Fruit fly (Drosophila melanogaster): ENCODE measurements around the gene Tsf2.

Tsf2 gene

dm6 chr3L:12495312-12495725 is 38.2 kb downstream of the Tsf2 start:
- TF ChIP-seq psq (GFP tag; optimal IDR thresholded peaks at IDR 0.05), result peak; percentile 81
- no peak for TF ChIP-seq Vsx2 (GFP tag; optimal IDR thresholded peaks at IDR 0.05; ENCODE audit: partially characterized antibody)
- TF ChIP-seq fru (GFP tag; optimal IDR thresholded peaks at IDR 0.05), result peak; percentile 88
- TF ChIP-seq HLH106 (tag; optimal IDR thresholded peaks at IDR 0.05), result peak; percentile 90
- TF ChIP-seq CG9705 (GFP tag; optimal IDR thresholded peaks at IDR 0.05), result peak; percentile 81
- TF ChIP-seq Dif (GFP tag; optimal IDR thresholded peaks at IDR 0.05; ENCODE audit: partially characterized antibody), result no peak
- TF ChIP-seq Sp1 (GFP tag; optimal IDR thresholded peaks at IDR 0.05), result peak; percentile 91
- TF ChIP-seq Mio (GFP tag; optimal IDR thresholded peaks at IDR 0.05), result peak; percentile 12
- TF ChIP-seq sage (GFP tag; optimal IDR thresholded peaks at IDR 0.05), result peak; percentile 70
- TF ChIP-seq ey (GFP tag; optimal IDR thresholded peaks at IDR 0.05), result peak; percentile 87
- TF ChIP-seq dsf (GFP tag; optimal IDR thresholded peaks at IDR 0.05; ENCODE audit: borderline replicate concordance), result peak; percentile 18
- peak; percentile 88 for TF ChIP-seq h (GFP tag; optimal IDR thresholded peaks at IDR 0.05)
- TF ChIP-seq brk (GFP tag; optimal IDR thresholded peaks at IDR 0.05), result no peak
- no peak for TF ChIP-seq Rel (GFP tag; optimal IDR thresholded peaks at IDR 0.05)
- TF ChIP-seq Rel (tag; optimal IDR thresholded peaks at IDR 0.05), result peak; percentile 49
- TF ChIP-seq sv (GFP tag; optimal IDR thresholded peaks at IDR 0.05), result no peak
- peak; percentile 86 for TF ChIP-seq dmrt93B (GFP tag; optimal IDR thresholded peaks at IDR 0.05)
- TF ChIP-seq pan (optimal IDR thresholded peaks at IDR 0.05), result no peak
- peak; percentile 86 for TF ChIP-seq OdsH (GFP tag; optimal IDR thresholded peaks at IDR 0.05)
- TF ChIP-seq CG32264 (GFP tag; optimal IDR thresholded peaks at IDR 0.05), result peak; percentile 57
- TF ChIP-seq Jra (GFP tag; optimal IDR thresholded peaks at IDR 0.05), result peak; percentile 3
- no peak for TF ChIP-seq Hr83 (GFP tag; optimal IDR thresholded peaks at IDR 0.05; ENCODE audit: poor library complexity, severe bottlenecking)
- peak; percentile 83 for TF ChIP-seq woc (GFP tag; optimal IDR thresholded peaks at IDR 0.05)
- TF ChIP-seq Hnf4 (GFP tag; optimal IDR thresholded peaks at IDR 0.05), result peak; percentile 69
- TF ChIP-seq br (GFP tag; optimal IDR thresholded peaks at IDR 0.05), result peak; percentile 82
- TF ChIP-seq rgr (GFP tag; optimal IDR thresholded peaks at IDR 0.05), result peak; percentile 81
- TF ChIP-seq dl (GFP tag; optimal IDR thresholded peaks at IDR 0.05; ENCODE audit: insufficient read depth in 1 of 2, partially characterized antibody in 2 of 2), result no peak
- TF ChIP-seq foxo (GFP tag; optimal IDR thresholded peaks at IDR 0.05), result peak in 1 of 2 experiments; percentile 87

DNA sequence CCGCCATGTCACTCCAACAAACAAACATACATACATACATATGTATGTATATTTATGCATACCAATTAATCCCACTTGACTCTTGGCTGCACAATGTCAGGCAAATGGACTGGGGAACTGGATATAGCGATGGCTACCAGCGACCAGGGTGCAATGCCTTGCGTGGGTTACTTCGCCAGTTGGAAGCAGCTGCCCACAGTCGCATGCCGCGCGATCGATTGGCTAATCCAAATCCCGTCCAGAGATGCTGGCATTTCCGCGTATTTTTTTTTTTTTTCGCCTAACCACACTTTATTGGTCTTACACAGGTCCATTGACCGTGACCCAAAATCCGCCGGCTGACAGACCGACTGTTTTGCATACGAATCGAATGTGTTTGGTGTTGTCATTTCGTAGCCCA is 39.3 kb downstream of the Tsf2 start:
- TF ChIP-seq Vsx2 (GFP tag; optimal IDR thresholded peaks at IDR 0.05; ENCODE audit: partially characterized antibody) (no peak), Hr83 (GFP tag; optimal IDR thresholded peaks at IDR 0.05; ENCODE audit: poor library complexity, severe bottlenecking) (no peak), Hnf4 (GFP tag; optimal IDR thresholded peaks at IDR 0.05) (no peak), pan (optimal IDR thresholded peaks at IDR 0.05) (no peak), lola (GFP tag; optimal IDR thresholded peaks at IDR 0.05) (no peak), h (GFP tag; optimal IDR thresholded peaks at IDR 0.05) (no peak), brk (GFP tag; optimal IDR thresholded peaks at IDR 0.05) (no peak), dmrt93B (GFP tag; optimal IDR thresholded peaks at IDR 0.05) (no peak), CrebA (GFP tag; optimal IDR thresholded peaks at IDR 0.05; ENCODE audit: borderline replicate concordance) (no peak), woc (GFP tag; optimal IDR thresholded peaks at IDR 0.05) (no peak), Hr78 (GFP tag; optimal IDR thresholded peaks at IDR 0.05) (no peak)

dm6 chr3L:12490418-12491035 is 43.0 kb downstream of the Tsf2 start, which contains the start of gene CG10660:
TSS of gene CG10660 (minus strand) at chr3L:12490676.
- TF ChIP-seq Jra (GFP tag; optimal IDR thresholded peaks at IDR 0.05), result peak; percentile 59
- no peak for TF ChIP-seq Vsx2 (GFP tag; optimal IDR thresholded peaks at IDR 0.05; ENCODE audit: partially characterized antibody)
- TF ChIP-seq jim (GFP tag; optimal IDR thresholded peaks at IDR 0.05), result no peak
- no peak for TF ChIP-seq dl (GFP tag; optimal IDR thresholded peaks at IDR 0.05; ENCODE audit: insufficient read depth in 1 of 2, partially characterized antibody in 2 of 2)
- TF ChIP-seq Mio (GFP tag; optimal IDR thresholded peaks at IDR 0.05), result peak; percentile 75
- TF ChIP-seq OdsH (GFP tag; optimal IDR thresholded peaks at IDR 0.05), result peak; percentile 95
- no peak for TF ChIP-seq Abd-B (GFP tag; optimal IDR thresholded peaks at IDR 0.05)
- TF ChIP-seq CG32264 (GFP tag; optimal IDR thresholded peaks at IDR 0.05), result peak; percentile 90
- TF ChIP-seq Dif (GFP tag; optimal IDR thresholded peaks at IDR 0.05; ENCODE audit: partially characterized antibody), result peak; percentile 3
- TF ChIP-seq Rel (GFP tag; optimal IDR thresholded peaks at IDR 0.05), result peak; percentile 61
- TF ChIP-seq Rel (tag; optimal IDR thresholded peaks at IDR 0.05), result peak; percentile 18
- TF ChIP-seq Sp1 (GFP tag; optimal IDR thresholded peaks at IDR 0.05), result peak; percentile 88
- TF ChIP-seq brk (GFP tag; optimal IDR thresholded peaks at IDR 0.05), result peak; percentile 91
- no peak for TF ChIP-seq lola (GFP tag; optimal IDR thresholded peaks at IDR 0.05)
- TF ChIP-seq Dfd (GFP tag; optimal IDR thresholded peaks at IDR 0.05), result no peak
- TF ChIP-seq tai (GFP tag; optimal IDR thresholded peaks at IDR 0.05), result peak; percentile 81
- TF ChIP-seq foxo (GFP tag; optimal IDR thresholded peaks at IDR 0.05), result peak; percentile 80 to 95
- peak; percentile 43 for TF ChIP-seq CG9705 (GFP tag; optimal IDR thresholded peaks at IDR 0.05)
- no peak for TF ChIP-seq CrebA (GFP tag; optimal IDR thresholded peaks at IDR 0.05; ENCODE audit: borderline replicate concordance)
- TF ChIP-seq Hnf4 (GFP tag; optimal IDR thresholded peaks at IDR 0.05), result peak; percentile 83
- TF ChIP-seq sage (GFP tag; optimal IDR thresholded peaks at IDR 0.05), result peak; percentile 90
- peak; percentile 84 for TF ChIP-seq woc (GFP tag; optimal IDR thresholded peaks at IDR 0.05)
- no peak for TF ChIP-seq Hr78 (GFP tag; optimal IDR thresholded peaks at IDR 0.05)
- peak; percentile 97 for TF ChIP-seq rgr (GFP tag; optimal IDR thresholded peaks at IDR 0.05)
- peak; percentile 87 for TF ChIP-seq psq (GFP tag; optimal IDR thresholded peaks at IDR 0.05)
- peak; percentile 77 for TF ChIP-seq HLH106 (tag; optimal IDR thresholded peaks at IDR 0.05)
- peak; percentile 64 for TF ChIP-seq dsf (GFP tag; optimal IDR thresholded peaks at IDR 0.05; ENCODE audit: borderline replicate concordance)
- TF ChIP-seq Hr83 (GFP tag; optimal IDR thresholded peaks at IDR 0.05; ENCODE audit: poor library complexity, severe bottlenecking), result peak; percentile 35
- TF ChIP-seq usp (GFP tag; optimal IDR thresholded peaks at IDR 0.05), result no peak
- peak; percentile 93 for TF ChIP-seq ey (GFP tag; optimal IDR thresholded peaks at IDR 0.05)
- TF ChIP-seq sv (GFP tag; optimal IDR thresholded peaks at IDR 0.05), result peak; percentile 82
- TF ChIP-seq pan (optimal IDR thresholded peaks at IDR 0.05), result no peak
- peak; percentile 37 for TF ChIP-seq GATAd (GFP tag; optimal IDR thresholded peaks at IDR 0.05)
- no peak for TF ChIP-seq Myc (optimal IDR thresholded peaks at IDR 0.05)
- TF ChIP-seq N (GFP tag; optimal IDR thresholded peaks at IDR 0.05), result no peak
- TF ChIP-seq fru (GFP tag; optimal IDR thresholded peaks at IDR 0.05), result peak; percentile 95
- TF ChIP-seq dmrt93B (GFP tag; optimal IDR thresholded peaks at IDR 0.05), result peak; percentile 52
- peak; percentile 92 for TF ChIP-seq br (GFP tag; optimal IDR thresholded peaks at IDR 0.05)
